Fruit fly (Drosophila melanogaster) whole organism, pupa: ENCODE measurements around the gene CG11322.

ENCODE experiments used
- CG13204 ChIP-seq: fragments of 200-800 bp; sonication (Bioruptor generic); optimal IDR thresholded peaks from 2 replicates; lab custom pipeline; 2018; ENCODE audit warnings: missing biosample characterization, mild to moderate bottlenecking, missing genetic modification characterization, moderate library complexity
- CG15710 ChIP-seq: fragments of 200-800 bp; sonication (Bioruptor generic); optimal IDR thresholded peaks from 2 replicates; lab custom pipeline; 2018; ENCODE audit warnings: missing biosample characterization, mild to moderate bottlenecking, missing genetic modification characterization, moderate library complexity
- D1 ChIP-seq: fragments of 200-800 bp; sonication (Bioruptor generic); optimal IDR thresholded peaks from 2 replicates; lab custom pipeline; 2018; ENCODE audit warnings: missing biosample characterization, mild to moderate bottlenecking, missing genetic modification characterization, moderate library complexity
- EcR ChIP-seq: fragments of 200-800 bp; sonication (Bioruptor generic); optimal IDR thresholded peaks from 3 replicates; lab custom pipeline; 2019; ENCODE audit warnings: missing biosample characterization, missing genetic modification characterization, mild to moderate bottlenecking, moderate library complexity, missing genetic modification reagents
- Ets98B ChIP-seq: fragments of 200-800 bp; sonication (Bioruptor generic); IDR thresholded peaks from 2 replicates; pipeline ENCODE4 v1.3.6; 2022; ENCODE audit warnings: missing biosample characterization, missing genetic modification characterization
- rn ChIP-seq: fragments of 200-800 bp; sonication (Bioruptor generic); IDR thresholded peaks from 2 replicates; pipeline ENCODE4 v1.3.6; 2022; ENCODE audit warnings: missing biosample characterization, missing genetic modification characterization

DNA sequence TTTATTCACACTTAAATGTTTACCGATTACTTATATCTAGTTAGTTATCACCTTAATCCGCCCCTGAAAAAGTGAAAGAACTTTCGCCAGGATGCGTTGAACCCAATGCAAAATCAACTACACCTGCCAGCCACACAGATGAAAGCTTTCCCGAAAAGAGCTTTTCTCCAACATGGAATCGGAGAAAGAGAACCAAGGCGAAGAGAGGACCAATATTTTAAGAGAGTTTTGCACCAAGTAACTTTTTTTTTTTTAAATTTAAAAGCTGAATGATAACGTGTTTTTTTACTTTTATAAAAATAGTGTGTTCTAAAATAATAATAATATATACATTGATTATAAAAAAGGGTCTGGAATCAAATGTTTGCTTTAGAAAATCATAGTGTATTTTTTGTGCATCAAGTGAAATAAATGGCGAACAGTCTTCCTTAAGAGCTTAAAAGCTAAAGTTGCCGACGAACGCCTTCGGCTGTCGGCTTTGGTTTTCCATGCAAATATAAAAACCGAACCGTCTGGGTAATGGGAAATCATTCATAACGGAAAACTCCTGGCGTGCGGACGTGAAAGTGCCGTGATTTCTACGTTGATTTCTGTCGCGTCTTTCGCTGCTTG, 17.3 kb downstream of the CG11322 start, which contains the start of gene meng:
- TF ChIP-seq EcR (GFP tag; lab: Kevin White, UChicago) (no peak), rn (GFP tag; lab: Robert Waterston, UW) (no peak), Ets98B (no peak), CG15710 (tag; lab: Kevin White, UChicago) (no peak), D1 (tag; lab: Kevin White, UChicago) (no peak), CG13204 (GFP tag; lab: Kevin White, UChicago) (no peak)
